Worm (Caenorhabditis elegans): ENCODE measurements around the gene scc-3.

The scc-3 gene

DNA sequence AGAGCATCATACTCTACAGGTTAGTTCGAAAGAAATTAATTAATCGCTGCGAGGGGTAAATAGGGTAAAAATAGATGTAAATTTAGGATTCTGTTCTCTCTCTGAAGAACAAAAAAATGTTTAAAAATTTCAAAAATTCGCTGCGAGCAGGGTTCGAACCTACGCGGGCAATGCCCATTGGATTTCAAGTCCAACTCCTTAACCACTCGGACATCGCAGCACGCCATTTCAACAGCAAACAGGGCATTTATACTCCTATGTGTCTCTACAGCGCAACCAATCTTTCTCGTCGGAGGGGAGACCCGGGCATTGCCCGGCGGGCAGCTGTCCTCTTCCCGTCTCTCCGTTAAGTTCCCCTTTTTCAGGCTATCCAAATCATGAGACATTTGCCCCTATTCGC is 16.5 kb downstream of the scc-3 start (continued):
- TF ChIP-seq Y79H2A.3 (GFP tag; conservative IDR thresholded peaks at IDR 0.05): peak; percentile 84
- peak; percentile 80; the same call in 1 of the 2 replicates for TF ChIP-seq cebp-2 (GFP tag; IDR thresholded peaks at IDR 0.05)
- no peak for TF ChIP-seq K11D2.4 (GFP tag; IDR thresholded peaks at IDR 0.05)
- TF ChIP-seq B0035.1 (tag; optimal IDR thresholded peaks at IDR 0.05): no peak
- peak; percentile 2 for TF ChIP-seq snpc-1.1 (tag; optimal IDR thresholded peaks at IDR 0.05; ENCODE audit: insufficient read depth)
- TF ChIP-seq ceh-79 (tag; optimal IDR thresholded peaks at IDR 0.05): peak; percentile 69
- peak; percentile 75 for TF ChIP-seq nhr-90 (tag; optimal IDR thresholded peaks at IDR 0.05)
- TF ChIP-seq pbrm-1 (GFP tag; IDR thresholded peaks at IDR 0.05): peak; percentile 81
- TF ChIP-seq nhr-27 (tag; optimal IDR thresholded peaks at IDR 0.05): peak; percentile 17
- TF ChIP-seq nfya-2 (GFP tag; IDR thresholded peaks at IDR 0.05): no peak
- peak; percentile 4 for TF ChIP-seq hlh-12 (tag; optimal IDR thresholded peaks at IDR 0.05)
- TF ChIP-seq T07F8.4 (tag; optimal IDR thresholded peaks at IDR 0.05): peak; percentile 71
- peak; percentile 13 for TF ChIP-seq gei-17 (GFP tag; optimal IDR thresholded peaks at IDR 0.05)
- no peak for TF ChIP-seq tlf-1 (GFP tag; optimal IDR thresholded peaks at IDR 0.05)
- peak; percentile 82 for TF ChIP-seq lsy-27 (tag; optimal IDR thresholded peaks at IDR 0.05; ENCODE audit: borderline replicate concordance, insufficient read depth)
- TF ChIP-seq lag-1 (GFP tag; IDR thresholded peaks at IDR 0.05): no peak
- TF ChIP-seq attf-3 (GFP tag; conservative IDR thresholded peaks at IDR 0.05): peak; percentile 65
- TF ChIP-seq F52B5.7 (tag; optimal IDR thresholded peaks at IDR 0.05): peak; percentile 66
- TF ChIP-seq hmg-1.2 (GFP tag; IDR thresholded peaks at IDR 0.05): peak; percentile 76
- no peak for TF ChIP-seq sdz-38 (tag; optimal IDR thresholded peaks at IDR 0.05)
- peak; percentile 75 for TF ChIP-seq nfyb-1 (GFP tag; IDR thresholded peaks at IDR 0.05)
- peak; percentile 72 for TF ChIP-seq mcd-1 (GFP tag; IDR thresholded peaks at IDR 0.05)
- peak; percentile 64; the same call in 1 of the 2 replicates for TF ChIP-seq aptf-2 (GFP tag; conservative IDR thresholded peaks at IDR 0.05)
- peak; percentile 87 for TF ChIP-seq rpc-1 (optimal IDR thresholded peaks at IDR 0.05)
- TF ChIP-seq rpc-1 (tag; optimal IDR thresholded peaks at IDR 0.05): peak; percentile 89
- peak; percentile 69 for TF ChIP-seq ZK185.1 (tag; optimal IDR thresholded peaks at IDR 0.05; ENCODE audit: poor library complexity, severe bottlenecking)
- TF ChIP-seq repo-1 (tag; optimal IDR thresholded peaks at IDR 0.05): peak; percentile 15
- TF ChIP-seq atf-7 (tag; optimal IDR thresholded peaks at IDR 0.05): peak; percentile 4
- no peak for TF ChIP-seq hrde-1 (tag; optimal IDR thresholded peaks at IDR 0.05; ENCODE audit: borderline replicate concordance)
- no peak for TF ChIP-seq dpff-1 (tag; optimal IDR thresholded peaks at IDR 0.05)
- no peak for TF ChIP-seq Y67H2A.10 (GFP tag; conservative IDR thresholded peaks at IDR 0.05)
- TF ChIP-seq sptf-2 (GFP tag; optimal IDR thresholded peaks at IDR 0.05): peak; percentile 59
- no peak; the same call in 1 of the 2 replicates for TF ChIP-seq dox-1 (GFP tag; IDR thresholded peaks at IDR 0.05)
- TF ChIP-seq ccch-3 (GFP tag; optimal IDR thresholded peaks at IDR 0.05): no peak
- 0 out of 2 replicates have a peak, but pooled peaks have one; percentile 45 for TF ChIP-seq egrh-3 (GFP tag; IDR thresholded peaks at IDR 0.05)
- peak; percentile 68 for TF ChIP-seq D2030.7 (GFP tag; IDR thresholded peaks at IDR 0.05)
- no peak for TF ChIP-seq lin-54 (GFP tag; optimal IDR thresholded peaks at IDR 0.05)
- 0 out of 2 replicates have a peak, but pooled peaks have one; percentile 53 for TF ChIP-seq ztf-6 (GFP tag; IDR thresholded peaks at IDR 0.05)
- TF ChIP-seq F37B4.10 (GFP tag; IDR thresholded peaks at IDR 0.05): 0 out of 2 replicates have a peak, but pooled peaks have one; percentile 45
- TF ChIP-seq hsf-1 (GFP tag; IDR thresholded peaks at IDR 0.05): no peak; the same call in 1 of the 2 replicates
- no peak for TF ChIP-seq madf-8 (GFP tag; conservative IDR thresholded peaks at IDR 0.05)
- no peak for TF ChIP-seq F57C9.4 (tag; optimal IDR thresholded peaks at IDR 0.05)
- TF ChIP-seq Y53G8AR.9 (GFP tag; conservative IDR thresholded peaks at IDR 0.05): no peak
- TF ChIP-seq fkh-3 (tag; optimal IDR thresholded peaks at IDR 0.05): no peak
- peak; percentile 17 for TF ChIP-seq mel-28 (tag; optimal IDR thresholded peaks at IDR 0.05; ENCODE audit: borderline replicate concordance)
- peak; percentile 14 for TF ChIP-seq lin-40 (tag; optimal IDR thresholded peaks at IDR 0.05)
- TF ChIP-seq F49E8.2 (tag; optimal IDR thresholded peaks at IDR 0.05; ENCODE audit: insufficient read depth): no peak
- TF ChIP-seq ceh-27 (GFP tag; optimal IDR thresholded peaks at IDR 0.05): peak; percentile 75
